Fruit fly (Drosophila melanogaster) whole organism, wandering third instar larva: Measurements from ENCODE around the gene CG32106.

Experiments used
- CG32264 ChIP-seq: fragments of 200-800 bp; sonication (Bioruptor generic); optimal IDR thresholded peaks from 2 replicates; lab custom pipeline; 2016; ENCODE audit warnings: missing biosample characterization, missing genetic modification characterization
- Dfd ChIP-seq: fragments of >200 bp; optimal IDR thresholded peaks from 2 replicates; lab custom pipeline; 2017; ENCODE audit warnings: missing biosample characterization, missing genetic modification characterization
- HLH106 ChIP-seq: fragments of 200-800 bp; optimal IDR thresholded peaks from 3 replicates; lab custom pipeline; 2019; ENCODE audit warnings: missing biosample characterization, mild to moderate bottlenecking, missing genetic modification characterization, moderate library complexity
- OdsH ChIP-seq: fragments of 200-800 bp; sonication (Bioruptor generic); optimal IDR thresholded peaks from 2 replicates; lab custom pipeline; 2016; ENCODE audit warnings: missing biosample characterization, mild to moderate bottlenecking, missing genetic modification characterization
- Sp1 ChIP-seq: fragments of 200-800 bp; sonication (Bioruptor generic); optimal IDR thresholded peaks from 3 replicates; lab custom pipeline; 2019; ENCODE audit warnings: missing biosample characterization, mild to moderate bottlenecking, missing genetic modification characterization, moderate library complexity
- br ChIP-seq: fragments of 200-800 bp; sonication (Bioruptor generic); optimal IDR thresholded peaks from 2 replicates; lab custom pipeline; 2016; ENCODE audit warnings: missing biosample characterization, missing genetic modification characterization
- pan ChIP-seq: fragments of >200 bp; optimal IDR thresholded peaks from 2 replicates; lab custom pipeline; 2017
- psq ChIP-seq: fragments of 200-800 bp; sonication (Bioruptor generic); optimal IDR thresholded peaks from 3 replicates; lab custom pipeline; 2017; ENCODE audit warnings: missing biosample characterization, mild to moderate bottlenecking, missing genetic modification characterization, moderate library complexity
- sage ChIP-seq: fragments of 200-800 bp; sonication (Bioruptor generic); optimal IDR thresholded peaks from 2 replicates; lab custom pipeline; 2016; ENCODE audit warnings: missing biosample characterization, mild to moderate bottlenecking, missing genetic modification characterization

DNA sequence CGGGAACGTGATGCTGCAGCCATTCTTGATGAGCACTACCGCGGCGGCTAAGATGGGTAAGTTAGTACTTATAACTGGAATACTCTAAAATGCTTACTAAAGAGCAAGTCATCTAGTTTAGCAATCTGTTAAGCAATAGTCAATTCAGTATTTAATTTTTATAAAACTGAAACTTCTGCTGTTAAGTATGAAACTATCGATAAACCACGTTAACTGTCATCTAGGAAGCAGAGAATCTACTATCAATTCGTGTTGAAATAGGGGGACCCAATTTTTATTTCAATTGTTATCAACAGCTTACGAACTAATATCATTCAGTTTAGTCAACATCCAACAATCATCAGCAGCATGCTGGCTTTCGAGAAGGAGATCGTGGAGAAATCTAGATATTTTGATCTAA lies 29.9 kb upstream of the CG32106 start, which contains the start of gene CG32110:
- TF ChIP-seq Dfd (GFP tag; lab: Kevin White, UChicago) = no peak
- TF ChIP-seq Sp1 = no peak
- TF ChIP-seq HLH106 (tag; lab: Kevin White, UChicago) = no peak
- no peak for TF ChIP-seq br (GFP tag; lab: Kevin White, UChicago)
- TF ChIP-seq psq (GFP tag; lab: Kevin White, UChicago) = no peak
- no peak for TF ChIP-seq OdsH (GFP tag; lab: Kevin White, UChicago)
- no peak for TF ChIP-seq sage
- no peak for TF ChIP-seq pan (lab: Kevin White, UChicago)
- no peak for TF ChIP-seq CG32264 (GFP tag; lab: Kevin White, UChicago)
